Fruit fly (Drosophila melanogaster) whole organism, adult: ENCODE results near the gene CG2533.

ENCODE experiments used
- CG11617 ChIP-seq: fragments of 200-800 bp; sonication (Bioruptor generic); optimal IDR thresholded peaks from 2 replicates; lab custom pipeline; 2017; ENCODE audit warnings: mild to moderate bottlenecking, missing biosample characterization, missing genetic modification reagents, missing genetic modification characterization
- CG12768 ChIP-seq: fragments of 200-800 bp; sonication (Bioruptor generic); optimal IDR thresholded peaks from 2 replicates; lab custom pipeline; 2017; ENCODE audit warnings: missing biosample characterization, missing genetic modification characterization, mild to moderate bottlenecking, moderate library complexity, missing genetic modification reagents
- CG14711 ChIP-seq: fragments of 200-800 bp; sonication (Bioruptor generic); optimal IDR thresholded peaks from 2 replicates; lab custom pipeline; 2018; ENCODE audit warnings: missing biosample characterization, mild to moderate bottlenecking, missing genetic modification characterization, moderate library complexity
- CG1620 ChIP-seq: fragments of 200-800 bp; sonication (Bioruptor generic); optimal IDR thresholded peaks from 2 replicates; lab custom pipeline; 2016; ENCODE audit warnings: missing biosample characterization, missing genetic modification characterization
- CG33017 ChIP-seq: fragments of 200-800 bp; sonication (Bioruptor generic); optimal IDR thresholded peaks from 2 replicates; lab custom pipeline; 2018; ENCODE audit warnings: missing biosample characterization, mild to moderate bottlenecking, missing genetic modification characterization, moderate library complexity
- CG7045 ChIP-seq: fragments of 200-800 bp; sonication (Bioruptor generic); optimal IDR thresholded peaks from 2 replicates; lab custom pipeline; 2017; ENCODE audit warnings: missing biosample characterization, mild to moderate bottlenecking, missing genetic modification characterization
- CG7101 ChIP-seq: fragments of 200-800 bp; sonication (Bioruptor generic); optimal IDR thresholded peaks from 2 replicates; lab custom pipeline; 2018; ENCODE audit warnings: missing biosample characterization, mild to moderate bottlenecking, missing genetic modification characterization, moderate library complexity
- Clk ChIP-seq: fragments of 200-800 bp; sonication (Bioruptor generic); optimal IDR thresholded peaks from 2 replicates; lab custom pipeline; 2017; ENCODE audit warnings: missing biosample characterization, missing genetic modification characterization
- Crg-1 ChIP-seq: fragments of 200-800 bp; sonication (Bioruptor generic); optimal IDR thresholded peaks from 2 replicates; lab custom pipeline; 2016; ENCODE audit warnings: missing biosample characterization, missing genetic modification characterization
- Hr96 ChIP-seq: fragments of 200-800 bp; sonication (Bioruptor generic); optimal IDR thresholded peaks from 2 replicates; lab custom pipeline; 2016; ENCODE audit warnings: missing biosample characterization, missing genetic modification characterization
- Mnt ChIP-seq: fragments of 200-800 bp; sonication (Bioruptor generic); optimal IDR thresholded peaks from 2 replicates; lab custom pipeline; 2016; ENCODE audit warnings: missing biosample characterization, mild to moderate bottlenecking, missing genetic modification characterization
- bab1 ChIP-seq: fragments of 200-800 bp; sonication (Bioruptor generic); optimal IDR thresholded peaks from 3 replicates; lab custom pipeline; 2019; ENCODE audit warnings: missing biosample characterization, mild to moderate bottlenecking, missing genetic modification characterization, moderate library complexity
- cic ChIP-seq: fragments of 200-800 bp; sonication (Bioruptor generic); optimal IDR thresholded peaks from 2 replicates; lab custom pipeline; 2017; ENCODE audit warnings: missing biosample characterization, mild to moderate bottlenecking, missing genetic modification characterization, moderate library complexity
- cnc ChIP-seq, 2 experiments: fragments of >200 bp; optimal IDR thresholded peaks; 2 replicates each; lab custom pipeline; 2017
- kay ChIP-seq: fragments of 200-800 bp; sonication (Bioruptor generic); peaks from one replicate; lab custom pipeline; 2016; ENCODE audit warnings: missing biosample characterization, missing genetic modification characterization, borderline replicate concordance
- ovo ChIP-seq: fragments of 200-800 bp; sonication (Bioruptor generic); optimal IDR thresholded peaks from 2 replicates; lab custom pipeline; 2016; ENCODE audit warnings: missing biosample characterization, missing genetic modification characterization
- pad ChIP-seq: fragments of 200-800 bp; sonication (Bioruptor generic); optimal IDR thresholded peaks from 3 replicates; lab custom pipeline; 2017; ENCODE audit warnings: missing biosample characterization, missing genetic modification characterization, mild to moderate bottlenecking, moderate library complexity, missing genetic modification reagents
- tj ChIP-seq: fragments of 200-800 bp; sonication (Bioruptor generic); optimal IDR thresholded peaks from 3 replicates; lab custom pipeline; 2017; ENCODE audit warnings: missing biosample characterization, mild to moderate bottlenecking, missing genetic modification characterization, moderate library complexity
- toe ChIP-seq: fragments of 200-800 bp; sonication (Bioruptor generic); optimal IDR thresholded peaks from 2 replicates; lab custom pipeline; 2016; ENCODE audit warnings: missing biosample characterization, missing genetic modification characterization

The CG2533 gene

DNA sequence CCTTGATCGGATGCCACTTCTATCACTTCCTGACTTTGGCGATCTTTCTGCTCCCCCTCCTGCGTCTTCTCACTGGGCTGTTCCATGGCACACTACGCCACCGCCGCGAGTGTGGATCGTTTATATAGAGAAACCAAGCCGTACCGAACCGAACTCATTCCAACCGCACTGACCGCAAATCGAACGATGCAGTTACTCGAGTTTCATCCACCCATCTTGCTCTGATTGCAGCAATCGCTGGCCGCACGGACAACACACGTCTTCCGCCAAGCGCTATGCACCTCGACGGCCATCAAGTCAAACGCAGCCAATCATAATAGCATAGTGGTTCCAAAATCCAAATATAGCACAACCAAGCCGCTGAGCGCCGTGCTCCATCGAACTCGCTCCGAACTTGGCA, 19.9 kb downstream of the CG2533 start, which contains the start of gene pkm:
Gene pkm, minus strand, starts transcription at position 101 of the 400 bp plus-strand sequence.
- TF ChIP-seq cic (GFP tag; lab: Kevin White, UChicago) (no peak), CG7101 (tag; lab: Kevin White, UChicago) (no peak), bab1 (GFP tag; lab: Kevin White, UChicago) (no peak), Clk (no peak), cnc (optimal IDR thresholded peaks at IDR 0.05; lab: Kevin White, UChicago) (no peak), tj (GFP tag; lab: Kevin White, UChicago) (no peak)

DNA sequence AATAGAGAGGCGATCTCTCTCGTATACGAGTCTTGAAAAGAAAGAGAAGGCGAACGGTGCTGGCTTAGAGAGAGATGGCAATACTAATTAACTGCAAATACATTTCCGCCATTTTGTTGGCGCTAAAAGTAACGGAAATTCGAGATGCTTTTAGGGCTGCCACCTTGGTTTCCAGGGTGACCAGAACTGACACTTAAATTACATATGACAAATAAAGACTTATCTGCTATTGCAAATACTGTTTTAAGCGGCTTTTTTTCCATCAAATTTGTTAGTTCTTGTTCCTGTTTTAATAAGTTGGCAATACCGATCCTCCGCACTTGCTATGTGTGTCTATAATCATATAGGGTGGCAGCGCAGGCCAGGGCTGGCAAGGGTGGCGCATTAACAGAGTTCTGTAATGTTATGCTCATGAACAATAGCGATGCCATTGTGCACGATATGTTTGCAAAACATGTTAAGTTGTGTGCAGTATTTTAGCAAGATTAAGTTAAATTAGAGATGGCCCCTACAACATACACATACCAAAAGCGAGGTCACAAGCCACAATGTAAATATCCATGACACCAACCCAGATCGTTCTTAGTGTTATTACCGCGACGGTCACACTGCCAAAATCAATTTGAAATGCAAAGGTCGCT, 23.7 kb downstream of the CG2533 start, which contains the start of gene nod:
Gene nod, plus strand, starts transcription at position 573 of the 641 bp plus-strand sequence.
- TF ChIP-seq tj (GFP tag; lab: Kevin White, UChicago) (peak; percentile 32), Mnt (GFP tag; lab: Kevin White, UChicago) (peak; percentile 25), cic (GFP tag; lab: Kevin White, UChicago) (no peak), CG14711 (tag; lab: Kevin White, UChicago) (peak; percentile 45), toe (GFP tag; lab: Kevin White, UChicago) (no peak), bab1 (GFP tag; lab: Kevin White, UChicago) (peak; percentile 63), CG1620 (GFP tag; lab: Kevin White, UChicago) (peak; percentile 12), CG11617 (GFP tag; lab: Kevin White, UChicago) (peak; percentile 58), Crg-1 (GFP tag; lab: Kevin White, UChicago) (peak; percentile 31), cnc (optimal IDR thresholded peaks at IDR 0.05; lab: Kevin White, UChicago) (no peak), CG12768 (GFP tag; lab: Kevin White, UChicago) (no peak), Hr96 (GFP tag; lab: Kevin White, UChicago) (no peak), kay (GFP tag; lab: Kevin White, UChicago) (no peak), CG7101 (tag; lab: Kevin White, UChicago) (peak; percentile 59), Clk (no peak), ovo (GFP tag; lab: Kevin White, UChicago) (peak; percentile 22), pad (GFP tag; lab: Kevin White, UChicago) (peak; percentile 15), CG7045 (no peak)

DNA sequence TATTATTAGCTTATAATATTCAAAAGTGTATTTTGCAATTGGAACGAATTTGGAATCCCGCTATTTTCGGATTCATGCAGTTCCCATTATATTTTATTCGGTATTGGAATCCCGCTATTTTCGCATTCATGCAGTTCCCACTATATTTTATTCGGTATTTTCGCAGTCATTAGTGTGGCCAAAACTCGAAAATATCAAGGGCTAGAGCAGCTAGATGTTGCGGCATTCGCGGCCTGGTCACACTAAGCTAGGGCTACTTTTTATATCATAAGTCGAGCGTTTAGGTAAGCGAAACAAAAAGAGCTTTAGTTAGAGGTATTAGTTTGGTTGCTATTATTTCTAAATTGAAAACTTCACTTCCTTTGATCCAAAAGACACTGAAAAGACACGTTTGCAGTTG, 25.2 kb downstream of the CG2533 start:
- no peak for TF ChIP-seq pad (GFP tag; lab: Kevin White, UChicago)
- no peak for TF ChIP-seq CG12768 (GFP tag; lab: Kevin White, UChicago)
- TF ChIP-seq kay (GFP tag; lab: Kevin White, UChicago), result no peak
- TF ChIP-seq CG11617 (GFP tag; lab: Kevin White, UChicago), result no peak
- TF ChIP-seq cic (GFP tag; lab: Kevin White, UChicago), result no peak
- TF ChIP-seq ovo (GFP tag; lab: Kevin White, UChicago), result no peak
- TF ChIP-seq tj (GFP tag; lab: Kevin White, UChicago), result no peak
- TF ChIP-seq Mnt (GFP tag; lab: Kevin White, UChicago), result no peak
- no peak for TF ChIP-seq CG7045
- TF ChIP-seq CG14711 (tag; lab: Kevin White, UChicago), result no peak
- no peak for TF ChIP-seq toe (GFP tag; lab: Kevin White, UChicago)
- TF ChIP-seq cnc (optimal IDR thresholded peaks at IDR 0.05; lab: Kevin White, UChicago), result no peak
- TF ChIP-seq Crg-1 (GFP tag; lab: Kevin White, UChicago), result no peak
- no peak for TF ChIP-seq CG7101 (tag; lab: Kevin White, UChicago)
- no peak for TF ChIP-seq Hr96 (GFP tag; lab: Kevin White, UChicago)
- no peak for TF ChIP-seq CG1620 (GFP tag; lab: Kevin White, UChicago)

DNA sequence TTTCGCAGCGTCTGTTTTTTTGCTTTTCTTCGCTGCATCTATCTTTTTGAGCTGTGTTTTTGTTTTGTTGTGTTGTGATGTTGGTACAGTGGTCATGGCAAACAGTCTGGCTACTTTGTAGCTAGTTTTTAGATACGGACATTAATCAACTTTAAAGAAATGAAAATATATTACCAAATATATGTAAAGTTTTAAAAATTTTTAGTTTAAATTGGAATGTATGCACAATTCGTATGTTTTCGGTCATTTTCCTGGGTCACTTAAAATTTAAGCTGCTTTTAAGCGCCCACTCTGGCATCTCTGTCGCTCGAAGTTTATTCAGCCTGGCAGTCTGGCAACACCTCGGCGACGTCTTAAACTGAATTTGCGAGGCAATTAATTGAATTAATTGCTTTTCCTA, 27.5 kb downstream of the CG2533 start, which contains the start of gene CG11695:
Gene CG11695, plus strand, starts transcription at position 344 of the 400 bp plus-strand sequence.
- peak; percentile 68 for TF ChIP-seq pad (GFP tag; lab: Kevin White, UChicago)
- peak; percentile 47 for TF ChIP-seq ovo (GFP tag; lab: Kevin White, UChicago)
- TF ChIP-seq CG7045, result peak; percentile 55
- TF ChIP-seq bab1 (GFP tag; lab: Kevin White, UChicago), result peak; percentile 90
- TF ChIP-seq CG14711 (tag; lab: Kevin White, UChicago), result peak; percentile 77
- no peak for TF ChIP-seq toe (GFP tag; lab: Kevin White, UChicago)
- TF ChIP-seq CG11617 (GFP tag; lab: Kevin White, UChicago), result peak; percentile 79
- no peak for TF ChIP-seq cnc (optimal IDR thresholded peaks at IDR 0.05; lab: Kevin White, UChicago)
- no peak for TF ChIP-seq kay (GFP tag; lab: Kevin White, UChicago)
- TF ChIP-seq cic (GFP tag; lab: Kevin White, UChicago), result peak; percentile 5
- peak; percentile 62 for TF ChIP-seq CG12768 (GFP tag; lab: Kevin White, UChicago)
- peak; percentile 81 for TF ChIP-seq CG1620 (GFP tag; lab: Kevin White, UChicago)
- peak; percentile 77 for TF ChIP-seq Mnt (GFP tag; lab: Kevin White, UChicago)
- TF ChIP-seq Crg-1 (GFP tag; lab: Kevin White, UChicago), result peak; percentile 42
- no peak for TF ChIP-seq Hr96 (GFP tag; lab: Kevin White, UChicago)
- peak; percentile 85 for TF ChIP-seq CG7101 (tag; lab: Kevin White, UChicago)
- peak; percentile 59 for TF ChIP-seq tj (GFP tag; lab: Kevin White, UChicago)

DNA sequence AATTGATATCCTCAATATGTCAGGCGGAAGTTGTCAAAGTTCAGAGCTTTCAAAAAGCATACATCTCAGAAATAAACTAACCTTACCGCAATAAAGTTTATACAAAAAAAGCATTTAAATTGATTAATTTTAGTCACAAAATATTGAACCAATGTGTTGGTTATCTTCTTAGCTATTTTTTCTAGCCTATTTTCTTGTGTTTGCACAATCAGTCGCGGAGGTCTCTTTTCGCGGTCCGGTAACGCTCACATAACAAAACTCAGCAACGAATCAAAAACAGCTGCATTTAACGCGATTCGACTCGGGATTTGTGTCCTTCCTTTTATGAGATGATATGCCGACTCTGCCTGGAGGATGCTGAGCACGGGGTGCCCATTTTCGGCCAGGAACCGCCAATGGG, 30.5 kb downstream of the CG2533 start, which contains the start of gene CG11696:
Gene CG11696, plus strand, starts transcription at position 203 of the 400 bp plus-strand sequence.
- no peak for TF ChIP-seq Hr96 (GFP tag; lab: Kevin White, UChicago)
- no peak for TF ChIP-seq CG33017 (tag; lab: Kevin White, UChicago)
- TF ChIP-seq kay (GFP tag; lab: Kevin White, UChicago), result no peak
- no peak for TF ChIP-seq Clk
- no peak for TF ChIP-seq Mnt (GFP tag; lab: Kevin White, UChicago)
- no peak for TF ChIP-seq bab1 (GFP tag; lab: Kevin White, UChicago)
- TF ChIP-seq pad (GFP tag; lab: Kevin White, UChicago), result no peak
- TF ChIP-seq CG1620 (GFP tag; lab: Kevin White, UChicago), result no peak
- TF ChIP-seq Crg-1 (GFP tag; lab: Kevin White, UChicago), result no peak
- TF ChIP-seq CG11617 (GFP tag; lab: Kevin White, UChicago), result no peak
- TF ChIP-seq tj (GFP tag; lab: Kevin White, UChicago), result no peak
- no peak for TF ChIP-seq toe (GFP tag; lab: Kevin White, UChicago)
